Worm (Caenorhabditis elegans) whole organism, L4/young adult: ENCODE data around the gene eak-7.

ENCODE experiments used
- W03F9.2 ChIP-seq: fragments of 150-350 bp; optimal IDR thresholded peaks from 2 replicates; lab custom pipeline; 2014; ENCODE audit warnings: missing biosample characterization, missing genetic modification characterization
- dao-5 ChIP-seq: sonication (generic microtip); optimal IDR thresholded peaks from 2 replicates; lab custom pipeline; 2016; ENCODE audit warnings: missing genotype, missing genetic modification characterization, moderate library complexity, missing compliant biosample characterization
- him-1 ChIP-seq: sonication (generic microtip); optimal IDR thresholded peaks from 2 replicates; lab custom pipeline; 2016; ENCODE audit warnings: missing genotype, missing genetic modification reagents, missing genetic modification characterization, missing compliant biosample characterization

eak-7 gene

ce11 chrIV:12565933-12566540 is at the start of gene eak-7:
eak-7 (minus strand) TSS chrIV:12565983.
- TF ChIP-seq W03F9.2 (tag; lab: Kevin White, UChicago): no peak
- TF ChIP-seq him-1 (tag; lab: Kevin White, UChicago): no peak
- no peak for TF ChIP-seq dao-5 (tag; lab: Kevin White, UChicago)

- TF ChIP-seq dao-5 (tag; lab: Kevin White, UChicago) (no peak), him-1 (tag; lab: Kevin White, UChicago) (no peak), W03F9.2 (tag; lab: Kevin White, UChicago) (no peak)
Observed at ce11 chrIV:12615122-12615745, 49.5 kb upstream of the eak-7 start.

ce11 chrIV:12614624-12615023 is 48.8 kb upstream of the eak-7 start, which contains the start of gene efa-6:
efa-6 (minus strand) TSS chrIV:12614724.
- TF ChIP-seq W03F9.2 (tag; lab: Kevin White, UChicago) (no peak), him-1 (tag; lab: Kevin White, UChicago) (no peak), dao-5 (tag; lab: Kevin White, UChicago) (no peak)

ce11 chrIV:12605401-12605800 is 39.6 kb upstream of the eak-7 start, which contains the start of gene Y55D9A.2:
Y55D9A.2 (minus strand) TSS chrIV:12605431.
- TF ChIP-seq W03F9.2 (tag; lab: Kevin White, UChicago): peak; percentile 15
- no peak for TF ChIP-seq dao-5 (tag; lab: Kevin White, UChicago)

ce11 chrIV:12600941-12601340 is 35.2 kb upstream of the eak-7 start:
- TF ChIP-seq W03F9.2 (tag; lab: Kevin White, UChicago): no peak
- no peak for TF ChIP-seq him-1 (tag; lab: Kevin White, UChicago)
- no peak for TF ChIP-seq dao-5 (tag; lab: Kevin White, UChicago)

- no peak for TF ChIP-seq him-1 (tag; lab: Kevin White, UChicago)
- TF ChIP-seq W03F9.2 (tag; lab: Kevin White, UChicago): no peak
- TF ChIP-seq dao-5 (tag; lab: Kevin White, UChicago): no peak
Observed at ce11 chrIV:12599158-12599557, 33.4 kb upstream of the eak-7 start, which contains the start of gene pgp-1. pgp-1 (minus strand) TSS chrIV:12599169.

- TF ChIP-seq dao-5 (tag; lab: Kevin White, UChicago) (no peak), W03F9.2 (tag; lab: Kevin White, UChicago) (no peak), him-1 (tag; lab: Kevin White, UChicago) (no peak)
Observed at ce11 chrIV:12596960-12597359, 31.2 kb upstream of the eak-7 start.

- peak; percentile 52 for TF ChIP-seq dao-5 (tag; lab: Kevin White, UChicago)
- TF ChIP-seq him-1 (tag; lab: Kevin White, UChicago): peak; percentile 74
- TF ChIP-seq W03F9.2 (tag; lab: Kevin White, UChicago): no peak
Observed at ce11 chrIV:12594574-12594973, 28.8 kb upstream of the eak-7 start.

- TF ChIP-seq W03F9.2 (tag; lab: Kevin White, UChicago) (no peak), him-1 (tag; lab: Kevin White, UChicago) (no peak), dao-5 (tag; lab: Kevin White, UChicago) (no peak)
Observed at ce11 chrIV:12590373-12590772, 24.6 kb upstream of the eak-7 start, which contains the start of gene cul-6. cul-6 (minus strand) TSS chrIV:12590451.

- TF ChIP-seq dao-5 (tag; lab: Kevin White, UChicago) (no peak), W03F9.2 (tag; lab: Kevin White, UChicago) (no peak), him-1 (tag; lab: Kevin White, UChicago) (no peak)
Observed at ce11 chrIV:12585966-12586365, 20.2 kb upstream of the eak-7 start, which contains the start of gene K08E7.8. K08E7.8 (minus strand) TSS chrIV:12586066.

- no peak for TF ChIP-seq dao-5 (tag; lab: Kevin White, UChicago)
- TF ChIP-seq him-1 (tag; lab: Kevin White, UChicago): peak; percentile 29
Observed at ce11 chrIV:12584146-12584545, 18.4 kb upstream of the eak-7 start.

- TF ChIP-seq W03F9.2 (tag; lab: Kevin White, UChicago) (no peak), him-1 (tag; lab: Kevin White, UChicago) (no peak), dao-5 (tag; lab: Kevin White, UChicago) (no peak)
Observed at ce11 chrIV:12583181-12583580, 17.4 kb upstream of the eak-7 start.

ce11 chrIV:12581046-12581445 is 15.3 kb upstream of the eak-7 start, which contains the start of gene K08E7.6:
K08E7.6 (minus strand) TSS chrIV:12581146.
- TF ChIP-seq him-1 (tag; lab: Kevin White, UChicago) (no peak), W03F9.2 (tag; lab: Kevin White, UChicago) (no peak), dao-5 (tag; lab: Kevin White, UChicago) (no peak)
